Fruit fly (Drosophila melanogaster) whole organism, embryonic: ENCODE results near the gene CG31663.
A peak's percentile ranks its signal among the peaks of the same experiment; 100 is the strongest.

ENCODE experiments used
- BEAF-32 ChIP-seq: fragments of 200-800 bp; sonication (Bioruptor generic); optimal IDR thresholded peaks from 3 replicates; lab custom pipeline; 2017; ENCODE audit warnings: missing biosample characterization, missing genetic modification characterization, mild to moderate bottlenecking, moderate library complexity, missing genetic modification reagents
- CG10147 ChIP-seq: fragments of 200-800 bp; sonication (Bioruptor generic); optimal IDR thresholded peaks from 2 replicates; lab custom pipeline; 2019; ENCODE audit warnings: missing biosample characterization, mild to moderate bottlenecking, missing genetic modification characterization, moderate library complexity
- CG10267 ChIP-seq: fragments of 200-800 bp; sonication (Bioruptor generic); optimal IDR thresholded peaks from 2 replicates; lab custom pipeline; 2018; ENCODE audit warnings: missing biosample characterization, mild to moderate bottlenecking, missing genetic modification characterization, moderate library complexity
- CG11696 ChIP-seq: fragments of 200-800 bp; sonication (Bioruptor generic); IDR thresholded peaks from 2 replicates; pipeline ENCODE4 v1.3.6; 2022; ENCODE audit warnings: missing biosample characterization, missing genetic modification characterization
- CG12299 ChIP-seq: fragments of 200-800 bp; sonication (Bioruptor generic); optimal IDR thresholded peaks from 2 replicates; lab custom pipeline; 2018; ENCODE audit warnings: missing biosample characterization, mild to moderate bottlenecking, missing genetic modification characterization
- CG1233 ChIP-seq: fragments of 200-800 bp; sonication (Bioruptor generic); optimal IDR thresholded peaks from 4 replicates; lab custom pipeline; 2018; ENCODE audit warnings: missing biosample characterization, mild to moderate bottlenecking, missing genetic modification characterization
- CG15514 ChIP-seq: fragments of 200-800 bp; sonication (Bioruptor generic); optimal IDR thresholded peaks from 3 replicates; lab custom pipeline; 2017; ENCODE audit warnings: missing biosample characterization, missing genetic modification characterization, mild to moderate bottlenecking, moderate library complexity, missing genetic modification reagents
- CG1602 ChIP-seq: fragments of 200-800 bp; sonication (Bioruptor generic); optimal IDR thresholded peaks from 3 replicates; lab custom pipeline; 2016; ENCODE audit warnings: missing biosample characterization, missing genetic modification characterization
- CG17568 ChIP-seq: fragments of 200-800 bp; sonication (Bioruptor generic); optimal IDR thresholded peaks from 2 replicates; lab custom pipeline; 2018; ENCODE audit warnings: missing biosample characterization, mild to moderate bottlenecking, missing genetic modification characterization, moderate library complexity
- CG17612 ChIP-seq: fragments of 200-800 bp; sonication (Bioruptor generic); IDR thresholded peaks from 2 replicates; pipeline ENCODE4 v1.3.6; 2022; ENCODE audit warnings: missing biosample characterization, missing genetic modification characterization
- CG17912 ChIP-seq: fragments of 200-800 bp; sonication (Bioruptor generic); optimal IDR thresholded peaks from 2 replicates; lab custom pipeline; 2018; ENCODE audit warnings: missing biosample characterization, mild to moderate bottlenecking, missing genetic modification characterization
- CG18619 ChIP-seq: fragments of 200-800 bp; sonication (Bioruptor generic); optimal IDR thresholded peaks from 3 replicates; lab custom pipeline; 2017; ENCODE audit warnings: missing biosample characterization, mild to moderate bottlenecking, missing genetic modification characterization
- CG31441 ChIP-seq: fragments of 200-800 bp; sonication (Bioruptor generic); IDR thresholded peaks from 2 replicates; pipeline ENCODE4 v1.3.6; 2022; ENCODE audit warnings: missing biosample characterization, missing genetic modification characterization
- CG3281 ChIP-seq: fragments of 200-800 bp; sonication (Bioruptor generic); optimal IDR thresholded peaks from 3 replicates; lab custom pipeline; 2017; ENCODE audit warnings: missing biosample characterization, mild to moderate bottlenecking, missing genetic modification characterization
- CG5245 ChIP-seq: fragments of 200-800 bp; sonication (Bioruptor generic); optimal IDR thresholded peaks from 3 replicates; lab custom pipeline; 2016; ENCODE audit warnings: missing biosample characterization, missing genetic modification characterization
- CG5953 ChIP-seq: fragments of 200-800 bp; sonication (Bioruptor generic); IDR thresholded peaks from 2 replicates; pipeline ENCODE4 v1.3.6; 2022; ENCODE audit warnings: missing biosample characterization, missing genetic modification characterization
- CG6654 ChIP-seq: fragments of 200-800 bp; sonication (Bioruptor generic); optimal IDR thresholded peaks from 2 replicates; lab custom pipeline; 2017; ENCODE audit warnings: missing biosample characterization, mild to moderate bottlenecking, missing genetic modification characterization
- CG9609 ChIP-seq: fragments of 200-800 bp; sonication (Bioruptor generic); optimal IDR thresholded peaks from 3 replicates; lab custom pipeline; 2016; ENCODE audit warnings: missing biosample characterization, missing genetic modification characterization
- CG9932 ChIP-seq: fragments of 200-800 bp; sonication (Bioruptor generic); IDR thresholded peaks from 2 replicates; pipeline ENCODE4 v1.3.6; 2022; ENCODE audit warnings: missing biosample characterization, missing genetic modification characterization
- Dad ChIP-seq: fragments of 200-800 bp; sonication (Bioruptor generic); optimal IDR thresholded peaks from 3 replicates; lab custom pipeline; 2016; ENCODE audit warnings: missing biosample characterization, missing genetic modification characterization
- Dp ChIP-seq: fragments of 200-800 bp; sonication (Bioruptor generic); optimal IDR thresholded peaks from 2 replicates; lab custom pipeline; 2018; ENCODE audit warnings: missing biosample characterization, mild to moderate bottlenecking, missing genetic modification characterization, moderate library complexity
- Drgx ChIP-seq: fragments of 200-800 bp; sonication (Bioruptor generic); IDR thresholded peaks from 2 replicates; pipeline ENCODE4 v1.3.6; 2022; ENCODE audit warnings: missing biosample characterization, missing genetic modification characterization
- E2f1 ChIP-seq: fragments of 200-800 bp; sonication (Bioruptor generic); IDR thresholded peaks from 2 replicates; pipeline ENCODE4 v1.3.6; 2022; ENCODE audit warnings: missing biosample characterization, missing genetic modification characterization
- Fer2 ChIP-seq: fragments of 200-800 bp; sonication (Bioruptor generic); optimal IDR thresholded peaks from 2 replicates; lab custom pipeline; 2018; ENCODE audit warnings: missing biosample characterization, mild to moderate bottlenecking, missing genetic modification characterization, moderate library complexity
- Gsc ChIP-seq: fragments of 200-800 bp; sonication (Bioruptor generic); IDR thresholded peaks from 2 replicates; pipeline ENCODE4 v1.3.6; 2022; ENCODE audit warnings: missing biosample characterization, missing genetic modification characterization
- HLH3B ChIP-seq: fragments of 200-800 bp; sonication (Bioruptor generic); IDR thresholded peaks from 2 replicates; pipeline ENCODE4 v1.3.6; 2022; ENCODE audit warnings: missing biosample characterization, missing genetic modification characterization
- Hr78 ChIP-seq, 2 experiments: fragments of 200-800 bp in 1 of 2; fragments of >200 bp in 1 of 2; sonication (Bioruptor generic) in 1 of 2; optimal IDR thresholded peaks; 2 replicates each; lab custom pipeline; 2017 to 2019; ENCODE audit warnings: missing biosample characterization in 2 of 2, missing genetic modification characterization in 2 of 2, mild to moderate bottlenecking in 1 of 2, moderate library complexity in 1 of 2
- Neu2 ChIP-seq: fragments of 200-800 bp; sonication (Bioruptor generic); optimal IDR thresholded peaks from 3 replicates; lab custom pipeline; 2016; ENCODE audit warnings: missing biosample characterization, missing genetic modification characterization, borderline replicate concordance
- Rx ChIP-seq: fragments of 200-800 bp; sonication (Bioruptor generic); IDR thresholded peaks from 2 replicates; pipeline ENCODE4 v1.3.6; 2022; ENCODE audit warnings: missing biosample characterization, missing genetic modification characterization
- Six4 ChIP-seq: fragments of 200-800 bp; sonication (Bioruptor generic); optimal IDR thresholded peaks from 2 replicates; lab custom pipeline; 2016; ENCODE audit warnings: missing biosample characterization, missing genetic modification characterization
- Sry-δ ChIP-seq: fragments of 200-800 bp; sonication (Bioruptor generic); optimal IDR thresholded peaks from 2 replicates; lab custom pipeline; 2016; ENCODE audit warnings: missing biosample characterization, missing genetic modification characterization
- Xbp1 ChIP-seq: fragments of 200-800 bp; sonication (Bioruptor generic); optimal IDR thresholded peaks from 3 replicates; lab custom pipeline; 2016; ENCODE audit warnings: missing biosample characterization, mild to moderate bottlenecking, missing genetic modification characterization
- ac ChIP-seq: fragments of 200-800 bp; sonication (Bioruptor generic); optimal IDR thresholded peaks from 3 replicates; lab custom pipeline; 2017; ENCODE audit warnings: missing biosample characterization, mild to moderate bottlenecking, missing genetic modification characterization
- btn ChIP-seq: fragments of 200-800 bp; sonication (Bioruptor generic); optimal IDR thresholded peaks from 2 replicates; lab custom pipeline; 2016; ENCODE audit warnings: missing biosample characterization, missing genetic modification characterization
- dimm ChIP-seq: fragments of 200-800 bp; sonication (Bioruptor generic); IDR thresholded peaks from 2 replicates; pipeline ENCODE4 v1.3.6; 2022; ENCODE audit warnings: missing biosample characterization, missing genetic modification characterization
- dmrt11E ChIP-seq: fragments of 200-800 bp; sonication (Bioruptor generic); optimal IDR thresholded peaks from 3 replicates; lab custom pipeline; 2018; ENCODE audit warnings: missing biosample characterization, mild to moderate bottlenecking, missing genetic modification characterization, moderate library complexity
- dysf ChIP-seq: fragments of 200-800 bp; sonication (Bioruptor generic); IDR thresholded peaks from 3 replicates; pipeline ENCODE4 v1.3.6; 2022; ENCODE audit warnings: missing biosample characterization, missing genetic modification characterization
- eyg ChIP-seq: fragments of 200-800 bp; sonication (Bioruptor generic); optimal IDR thresholded peaks from 3 replicates; lab custom pipeline; 2016; ENCODE audit warnings: missing biosample characterization, missing genetic modification characterization
- gcm ChIP-seq: fragments of 200-800 bp; sonication (Bioruptor generic); optimal IDR thresholded peaks from 2 replicates; lab custom pipeline; 2019; ENCODE audit warnings: missing biosample characterization, mild to moderate bottlenecking, missing genetic modification characterization, moderate library complexity
- mld ChIP-seq: fragments of 200-800 bp; sonication (Bioruptor generic); IDR thresholded peaks from 3 replicates; pipeline ENCODE4 v1.3.6; 2022; ENCODE audit warnings: missing biosample characterization, missing genetic modification characterization; ENCODE audit not compliant: partially characterized antibody
- prd ChIP-seq, 3 experiments: fragments of >200 bp in 2 of 3; fragments of 200-800 bp in 1 of 3; sonication (Bioruptor generic) in 1 of 3; optimal IDR thresholded peaks in 2 of 3; IDR thresholded peaks in 1 of 3; 2 replicates in 2 of 3; 3 replicates in 1 of 3; pipeline versions ENCODE4 v1.3.6 to Lab custom; 2017 to 2022; ENCODE audit warnings: missing biosample characterization in 1 of 3, missing genetic modification characterization in 1 of 3
- pzg ChIP-seq: fragments of 200-800 bp; sonication (Bioruptor generic); optimal IDR thresholded peaks from 3 replicates; lab custom pipeline; 2018; ENCODE audit warnings: missing biosample characterization, mild to moderate bottlenecking, missing genetic modification characterization, moderate library complexity
- schlank ChIP-seq: fragments of 200-800 bp; sonication (Bioruptor generic); optimal IDR thresholded peaks from 2 replicates; lab custom pipeline; 2018; ENCODE audit warnings: missing biosample characterization, mild to moderate bottlenecking, missing genetic modification characterization
- slou ChIP-seq: fragments of 200-800 bp; sonication (Bioruptor generic); optimal IDR thresholded peaks from 3 replicates; lab custom pipeline; 2016; ENCODE audit warnings: missing biosample characterization, missing genetic modification characterization
- sr ChIP-seq: fragments of 200-800 bp; sonication (Bioruptor generic); IDR thresholded peaks from 3 replicates; pipeline ENCODE4 v1.3.6; 2022; ENCODE audit warnings: missing biosample characterization, missing genetic modification characterization
- tll ChIP-seq, 2 experiments: fragments of 200-800 bp in 1 of 2; fragments of >200 bp in 1 of 2; sonication (Bioruptor generic) in 1 of 2; optimal IDR thresholded peaks; 2 replicates each; lab custom pipeline; 2017 to 2019; ENCODE audit warnings: missing biosample characterization in 2 of 2, missing genetic modification characterization in 2 of 2, mild to moderate bottlenecking in 1 of 2, moderate library complexity in 1 of 2
- tna ChIP-seq: fragments of 200-800 bp; sonication (Bioruptor generic); IDR thresholded peaks from 2 replicates; pipeline ENCODE4 v1.3.6; 2022; ENCODE audit warnings: missing biosample characterization, missing genetic modification characterization; ENCODE audit not compliant: partially characterized antibody
- toy ChIP-seq: fragments of 200-800 bp; sonication (Bioruptor generic); IDR thresholded peaks from 2 replicates; pipeline ENCODE4 v1.3.6; 2022; ENCODE audit warnings: missing biosample characterization, missing genetic modification characterization
- twi ChIP-seq: fragments of 200-800 bp; optimal IDR thresholded peaks from 2 replicates; lab custom pipeline; 2019; ENCODE audit warnings: missing biosample characterization, mild to moderate bottlenecking, missing genetic modification characterization, moderate library complexity
- usp ChIP-seq: fragments of >200 bp; optimal IDR thresholded peaks from 2 replicates; lab custom pipeline; 2017; ENCODE audit warnings: missing biosample characterization, missing genetic modification characterization

CG31663 gene

dm6 chr2L:1916461-1916860 is 35.2 kb upstream of the CG31663 start (continued):
- TF ChIP-seq Six4 (GFP tag; lab: Kevin White, UChicago) (no peak), Sry-δ (GFP tag; lab: Kevin White, UChicago) (no peak), Neu2 (GFP tag; lab: Kevin White, UChicago) (no peak), slou (GFP tag; lab: Kevin White, UChicago) (no peak), Drgx (GFP tag; lab: Robert Waterston, UW) (peak; percentile 92), Dad (GFP tag; lab: Kevin White, UChicago) (no peak), CG12299 (tag; lab: Kevin White, UChicago) (no peak), CG31441 (GFP tag; lab: Robert Waterston, UW) (peak; percentile 63), Xbp1 (peak; percentile 35), CG5953 (peak; percentile 65), CG11696 (GFP tag; lab: Robert Waterston, UW) (no peak), CG9609 (GFP tag; lab: Kevin White, UChicago) (no peak), schlank (tag; lab: Kevin White, UChicago) (no peak), dimm (GFP tag; lab: Robert Waterston, UW) (0 out of 2 replicates have a peak, but pooled peaks have one; percentile 5), mld (no peak), CG5245 (no peak), Fer2 (tag; lab: Kevin White, UChicago) (no peak), btn (GFP tag; lab: Kevin White, UChicago) (no peak), CG1233 (GFP tag; lab: Kevin White, UChicago) (peak; percentile 9), gcm (GFP tag; lab: Kevin White, UChicago) (no peak), prd (optimal IDR thresholded peaks at IDR 0.05; lab: Kevin White, UChicago) (no peak), prd (GFP tag; IDR thresholded peaks at IDR 0.05; lab: Robert Waterston, UW) (peak; percentile 74), usp (GFP tag; lab: Kevin White, UChicago) (no peak), CG10147 (GFP tag; lab: Kevin White, UChicago) (no peak), Hr78 (GFP tag; optimal IDR thresholded peaks at IDR 0.05; lab: Kevin White, UChicago) (no peak), toy (GFP tag; lab: Robert Waterston, UW) (no peak), CG10267 (no peak), CG1602 (peak; percentile 5), CG9932 (GFP tag; lab: Robert Waterston, UW) (no peak), tna (GFP tag; lab: Robert Waterston, UW) (no peak), tll (GFP tag; optimal IDR thresholded peaks at IDR 0.05; lab: Kevin White, UChicago) (no peak), CG15514 (GFP tag; lab: Kevin White, UChicago) (no peak), CG6654 (no peak), CG3281 (GFP tag; lab: Kevin White, UChicago) (no peak), E2f1 (peak; percentile 68), CG18619 (GFP tag; lab: Kevin White, UChicago) (no peak), Rx (GFP tag; lab: Robert Waterston, UW) (no peak), sr (peak; percentile 41; the same call in 1 of the 3 replicates), ac (GFP tag; lab: Kevin White, UChicago) (no peak), CG17612 (no peak), CG17568 (GFP tag; lab: Kevin White, UChicago) (no peak), pzg (GFP tag; lab: Kevin White, UChicago) (no peak), Dp (GFP tag; lab: Kevin White, UChicago) (no peak), BEAF-32 (no peak), CG17912 (GFP tag; lab: Kevin White, UChicago) (no peak), twi (tag; lab: Kevin White, UChicago) (no peak), dysf (GFP tag; lab: Robert Waterston, UW) (peak; percentile 52; the same call in 2 of the 3 replicates), HLH3B (GFP tag; lab: Robert Waterston, UW) (0 out of 2 replicates have a peak, but pooled peaks have one; percentile 53), eyg (GFP tag; lab: Kevin White, UChicago) (no peak), Gsc (GFP tag; lab: Robert Waterston, UW) (no peak), dmrt11E (no peak)
